Worm (Caenorhabditis elegans): Measurements from ENCODE around the gene C18B2.2.

ce11 chrX:3611740-3612139 is 11.5 kb upstream of the C18B2.2 start:
- no peak for TF ChIP-seq him-1 (tag; optimal IDR thresholded peaks at IDR 0.05)
- no peak for TF ChIP-seq dao-5 (tag; optimal IDR thresholded peaks at IDR 0.05)
